Worm (Caenorhabditis elegans) whole organism, L1 larva: ENCODE measurements around the gene srx-16.

Source experiments
- jun-1 ChIP-seq: fragments of 150-350 bp; optimal IDR thresholded peaks from 2 replicates; lab custom pipeline; 2014; ENCODE audit warnings: missing biosample characterization, missing genetic modification reagents, missing genetic modification characterization
- lin-39 ChIP-seq: fragments of 150-350 bp; optimal IDR thresholded peaks from 2 replicates; lab custom pipeline; 2014; ENCODE audit warnings: missing biosample characterization, missing genetic modification reagents, missing genetic modification characterization

- TF ChIP-seq jun-1 (tag; lab: Kevin White, UChicago), result no peak
- no peak for TF ChIP-seq lin-39 (tag; lab: Kevin White, UChicago)
These were observed 13.5 kb downstream of the srx-16 start, which contains the start of gene nhr-140 for ce11 chrV:6989626-6990138.
